Worm (Caenorhabditis elegans): ENCODE results near the gene F32H5.3.

Gene F32H5.3

DNA sequence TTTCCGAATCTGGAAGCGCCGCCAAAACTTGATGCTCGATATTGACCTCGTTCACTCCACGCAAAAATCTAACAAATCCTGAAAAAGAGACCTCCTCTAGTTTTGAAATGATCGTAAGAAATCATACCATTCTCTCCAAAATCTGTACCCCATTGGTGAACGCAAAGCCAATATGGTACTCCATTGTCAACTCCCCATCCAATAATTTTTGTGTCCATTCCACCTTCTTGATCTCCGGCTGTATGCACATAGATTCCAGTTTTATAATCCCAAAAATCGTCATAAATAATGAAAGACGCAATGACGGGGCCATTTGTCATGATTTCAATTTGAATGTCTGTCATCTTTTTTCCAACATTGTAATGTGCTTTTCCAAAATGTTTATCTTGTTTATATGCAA lies 2.9 kb upstream of the F32H5.3 start:
- TF ChIP-seq nhr-237 (tag; optimal IDR thresholded peaks at IDR 0.05) (no peak), M03D4.4 (tag; optimal IDR thresholded peaks at IDR 0.05) (no peak), sem-2 (GFP tag; optimal IDR thresholded peaks at IDR 0.05) (no peak), pha-4 (tag; optimal IDR thresholded peaks at IDR 0.05) (no peak), mls-2 (tag; optimal IDR thresholded peaks at IDR 0.05) (no peak), mab-5 (tag; optimal IDR thresholded peaks at IDR 0.05) (no peak), nhr-2 (tag; optimal IDR thresholded peaks at IDR 0.05) (no peak), ces-1 (GFP tag; optimal IDR thresholded peaks at IDR 0.05) (no peak), tbx-8 (GFP tag; optimal IDR thresholded peaks at IDR 0.05) (no peak), unc-120 (tag; optimal IDR thresholded peaks at IDR 0.05; ENCODE audit: poor library complexity, severe bottlenecking) (no peak), flh-1 (GFP tag; optimal IDR thresholded peaks at IDR 0.05) (no peak), cnd-1 (tag; optimal IDR thresholded peaks at IDR 0.05) (no peak), ztf-11 (tag; optimal IDR thresholded peaks at IDR 0.05) (no peak), elt-3 (tag; optimal IDR thresholded peaks at IDR 0.05) (no peak), ham-2 (GFP tag; optimal IDR thresholded peaks at IDR 0.05) (no peak), nhr-28 (tag; optimal IDR thresholded peaks at IDR 0.05) (no peak), unc-62 (GFP tag; optimal IDR thresholded peaks at IDR 0.05) (no peak), sptf-1 (tag; optimal IDR thresholded peaks at IDR 0.05) (no peak), bed-3 (GFP tag; optimal IDR thresholded peaks at IDR 0.05) (no peak), elt-1 (tag; optimal IDR thresholded peaks at IDR 0.05; ENCODE audit: borderline replicate concordance, insufficient read depth) (no peak)

DNA sequence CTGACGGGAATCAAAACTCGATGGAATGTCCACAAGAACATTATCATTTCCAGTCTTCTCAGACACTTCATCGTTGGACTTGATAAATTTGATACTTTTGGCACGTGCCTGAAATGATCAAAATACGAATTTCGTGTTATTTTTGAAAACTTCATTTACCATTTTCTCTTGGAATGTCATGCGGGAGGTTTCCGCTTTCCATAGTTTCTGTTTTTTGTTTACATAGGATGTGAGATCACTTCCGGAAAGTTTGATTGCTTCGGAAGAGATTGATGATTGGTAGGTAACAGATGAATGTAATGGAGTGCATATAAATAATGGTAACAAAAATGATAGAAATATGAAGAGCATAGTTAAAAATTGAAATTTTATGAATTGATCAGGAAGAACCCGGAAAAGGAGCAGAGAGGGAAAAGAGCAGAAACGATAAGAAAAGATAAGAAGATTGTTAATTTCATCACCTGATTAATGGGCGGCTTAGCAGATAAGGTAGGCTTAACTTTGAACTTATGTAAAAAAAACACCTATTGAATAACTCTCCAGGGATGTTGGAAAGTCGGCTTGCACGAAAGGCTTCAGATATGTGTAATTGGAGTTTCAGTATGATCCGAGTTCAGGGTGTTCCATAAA lies 1.4 kb upstream of the F32H5.3 start, which contains the start of gene F32H5.1:
F32H5.1 (minus strand) TSS at position 386 of the 630 bp plus-strand sequence.
- TF ChIP-seq nhr-2 (tag; optimal IDR thresholded peaks at IDR 0.05), result no peak
- TF ChIP-seq nhr-76 (tag; optimal IDR thresholded peaks at IDR 0.05), result no peak
- no peak for TF ChIP-seq ceh-83 (GFP tag; optimal IDR thresholded peaks at IDR 0.05)
- no peak for TF ChIP-seq snpc-4 (tag; optimal IDR thresholded peaks at IDR 0.05)
- TF ChIP-seq elt-3 (tag; optimal IDR thresholded peaks at IDR 0.05), result no peak
- TF ChIP-seq mls-2 (tag; optimal IDR thresholded peaks at IDR 0.05), result no peak
- no peak for TF ChIP-seq mab-5 (tag; optimal IDR thresholded peaks at IDR 0.05)
- TF ChIP-seq unc-39 (tag; optimal IDR thresholded peaks at IDR 0.05), result no peak
- no peak for TF ChIP-seq ceh-39 (tag; optimal IDR thresholded peaks at IDR 0.05)
- no peak for TF ChIP-seq ceh-43 (GFP tag; optimal IDR thresholded peaks at IDR 0.05)
- TF ChIP-seq lin-13 (tag; optimal IDR thresholded peaks at IDR 0.05), result no peak
- no peak for TF ChIP-seq bed-3 (GFP tag; optimal IDR thresholded peaks at IDR 0.05)
- TF ChIP-seq lsy-2 (tag; optimal IDR thresholded peaks at IDR 0.05), result no peak
- no peak for TF ChIP-seq ces-1 (GFP tag; optimal IDR thresholded peaks at IDR 0.05)
- no peak for TF ChIP-seq ham-2 (GFP tag; optimal IDR thresholded peaks at IDR 0.05)

DNA sequence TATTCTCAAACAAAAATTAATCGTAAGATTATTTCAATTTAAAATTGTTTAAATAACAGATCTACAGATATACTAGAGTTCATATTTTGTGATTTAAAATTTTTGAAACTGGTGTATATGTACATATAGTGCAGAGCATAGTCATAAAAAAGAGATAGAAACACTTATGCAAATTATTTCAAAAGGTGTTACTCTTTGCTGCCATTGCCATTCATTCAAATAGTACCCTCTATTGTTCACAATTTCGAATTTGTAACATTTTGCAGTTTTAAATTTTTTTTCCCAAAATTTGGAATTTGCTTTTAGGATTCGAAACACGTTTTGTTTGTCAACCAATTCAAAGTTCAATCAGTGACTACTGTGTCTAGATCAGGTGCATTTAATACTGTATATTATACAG lies 1.1 kb downstream of the F32H5.3 start, which contains the start of gene F32H5.4:
F32H5.4 (plus strand) TSS at position 301 of the 400 bp plus-strand sequence.
- no peak for TF ChIP-seq tbx-8 (GFP tag; optimal IDR thresholded peaks at IDR 0.05)
- no peak for TF ChIP-seq hlh-1 (tag; optimal IDR thresholded peaks at IDR 0.05)
- TF ChIP-seq mls-2 (tag; optimal IDR thresholded peaks at IDR 0.05), result no peak
- TF ChIP-seq nhr-76 (tag; optimal IDR thresholded peaks at IDR 0.05), result no peak
- no peak for TF ChIP-seq lin-32 (GFP tag; optimal IDR thresholded peaks at IDR 0.05)
- no peak for TF ChIP-seq nhr-2 (tag; optimal IDR thresholded peaks at IDR 0.05)
- no peak for TF ChIP-seq flh-1 (GFP tag; optimal IDR thresholded peaks at IDR 0.05)
- TF ChIP-seq lsy-2 (tag; optimal IDR thresholded peaks at IDR 0.05), result no peak

DNA sequence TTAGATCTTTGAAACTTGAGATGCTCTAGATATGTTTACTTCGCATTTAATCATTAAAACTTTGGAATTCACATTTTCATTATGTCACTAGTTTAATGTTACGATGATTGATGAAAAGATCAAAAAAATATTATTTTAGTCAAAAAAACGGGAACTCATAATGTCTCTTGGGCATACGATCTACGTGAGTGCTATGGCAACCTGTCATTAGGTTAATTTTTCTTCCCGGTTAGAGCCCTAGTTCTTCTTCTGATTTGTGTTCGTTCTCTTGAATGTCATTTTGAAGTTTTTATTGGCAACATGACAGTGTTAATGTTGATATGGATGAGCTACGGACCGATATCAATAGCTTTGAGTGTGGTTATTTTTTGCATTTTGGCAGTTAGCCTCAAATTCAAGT lies 4.3 kb downstream of the F32H5.3 start, which contains the start of gene srg-46:
srg-46 (plus strand) TSS at position 301 of the 400 bp plus-strand sequence.
- TF ChIP-seq ceh-83 (GFP tag; optimal IDR thresholded peaks at IDR 0.05) (no peak), snpc-4 (tag; optimal IDR thresholded peaks at IDR 0.05) (no peak), nhr-2 (tag; optimal IDR thresholded peaks at IDR 0.05) (no peak), nhr-76 (tag; optimal IDR thresholded peaks at IDR 0.05) (no peak), lin-32 (GFP tag; optimal IDR thresholded peaks at IDR 0.05) (no peak), unc-62 (GFP tag; optimal IDR thresholded peaks at IDR 0.05) (no peak), cnd-1 (tag; optimal IDR thresholded peaks at IDR 0.05) (no peak)

DNA sequence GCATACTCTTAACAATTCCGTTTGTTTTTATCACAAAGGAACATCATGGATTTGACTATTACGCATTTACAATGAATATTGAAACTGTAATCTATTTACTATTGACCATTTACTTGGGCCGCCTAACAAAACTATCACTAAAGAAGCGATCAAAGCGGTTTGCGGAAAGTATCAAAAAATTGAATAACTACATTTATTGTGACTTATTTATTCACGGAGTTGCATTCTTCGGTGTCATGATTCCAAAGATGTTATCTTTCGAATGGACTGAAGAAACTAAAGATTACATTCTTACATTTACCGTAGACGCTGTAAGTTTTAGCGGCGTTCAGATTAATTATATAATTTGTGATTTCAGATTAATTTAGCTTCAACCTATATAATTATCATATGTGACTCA lies 5.1 kb downstream of the F32H5.3 start:
- TF ChIP-seq nhr-237 (tag; optimal IDR thresholded peaks at IDR 0.05) (no peak), nhr-76 (tag; optimal IDR thresholded peaks at IDR 0.05) (no peak), elt-1 (tag; optimal IDR thresholded peaks at IDR 0.05; ENCODE audit: borderline replicate concordance, insufficient read depth) (no peak), mep-1 (tag; optimal IDR thresholded peaks at IDR 0.05) (no peak), ceh-83 (GFP tag; optimal IDR thresholded peaks at IDR 0.05) (no peak)

Measured in whole organism, mixed stage, embryonic.